Fruit fly (Drosophila melanogaster) whole organism, adult: ENCODE measurements around the gene CG11030.

ENCODE experiments used
- CG11617 ChIP-seq: fragments of 200-800 bp; sonication (Bioruptor generic); optimal IDR thresholded peaks from 2 replicates; lab custom pipeline; 2017; ENCODE audit warnings: mild to moderate bottlenecking, missing biosample characterization, missing genetic modification reagents, missing genetic modification characterization
- CG12768 ChIP-seq: fragments of 200-800 bp; sonication (Bioruptor generic); optimal IDR thresholded peaks from 2 replicates; lab custom pipeline; 2017; ENCODE audit warnings: missing biosample characterization, missing genetic modification characterization, mild to moderate bottlenecking, moderate library complexity, missing genetic modification reagents
- CG14711 ChIP-seq: fragments of 200-800 bp; sonication (Bioruptor generic); optimal IDR thresholded peaks from 2 replicates; lab custom pipeline; 2018; ENCODE audit warnings: missing biosample characterization, mild to moderate bottlenecking, missing genetic modification characterization, moderate library complexity
- CG1620 ChIP-seq: fragments of 200-800 bp; sonication (Bioruptor generic); optimal IDR thresholded peaks from 2 replicates; lab custom pipeline; 2016; ENCODE audit warnings: missing biosample characterization, missing genetic modification characterization
- CG33017 ChIP-seq: fragments of 200-800 bp; sonication (Bioruptor generic); optimal IDR thresholded peaks from 2 replicates; lab custom pipeline; 2018; ENCODE audit warnings: missing biosample characterization, mild to moderate bottlenecking, missing genetic modification characterization, moderate library complexity
- CG5204 ChIP-seq: fragments of 200-800 bp; sonication (Bioruptor generic); optimal IDR thresholded peaks from 2 replicates; lab custom pipeline; 2016; ENCODE audit warnings: missing biosample characterization, missing genetic modification characterization
- CG7101 ChIP-seq: fragments of 200-800 bp; sonication (Bioruptor generic); optimal IDR thresholded peaks from 2 replicates; lab custom pipeline; 2018; ENCODE audit warnings: missing biosample characterization, mild to moderate bottlenecking, missing genetic modification characterization, moderate library complexity
- Clk ChIP-seq: fragments of 200-800 bp; sonication (Bioruptor generic); optimal IDR thresholded peaks from 2 replicates; lab custom pipeline; 2017; ENCODE audit warnings: missing biosample characterization, missing genetic modification characterization
- Hr96 ChIP-seq: fragments of 200-800 bp; sonication (Bioruptor generic); optimal IDR thresholded peaks from 2 replicates; lab custom pipeline; 2016; ENCODE audit warnings: missing biosample characterization, missing genetic modification characterization
- Mnt ChIP-seq: fragments of 200-800 bp; sonication (Bioruptor generic); optimal IDR thresholded peaks from 2 replicates; lab custom pipeline; 2016; ENCODE audit warnings: missing biosample characterization, mild to moderate bottlenecking, missing genetic modification characterization
- bab1 ChIP-seq: fragments of 200-800 bp; sonication (Bioruptor generic); optimal IDR thresholded peaks from 3 replicates; lab custom pipeline; 2019; ENCODE audit warnings: missing biosample characterization, mild to moderate bottlenecking, missing genetic modification characterization, moderate library complexity
- cic ChIP-seq: fragments of 200-800 bp; sonication (Bioruptor generic); optimal IDR thresholded peaks from 2 replicates; lab custom pipeline; 2017; ENCODE audit warnings: missing biosample characterization, mild to moderate bottlenecking, missing genetic modification characterization, moderate library complexity
- cnc ChIP-seq, 2 experiments: fragments of >200 bp; optimal IDR thresholded peaks; 2 replicates each; lab custom pipeline; 2017
- kay ChIP-seq: fragments of 200-800 bp; sonication (Bioruptor generic); peaks from one replicate; lab custom pipeline; 2016; ENCODE audit warnings: missing biosample characterization, missing genetic modification characterization, borderline replicate concordance
- ovo ChIP-seq: fragments of 200-800 bp; sonication (Bioruptor generic); optimal IDR thresholded peaks from 2 replicates; lab custom pipeline; 2016; ENCODE audit warnings: missing biosample characterization, missing genetic modification characterization
- pad ChIP-seq: fragments of 200-800 bp; sonication (Bioruptor generic); optimal IDR thresholded peaks from 3 replicates; lab custom pipeline; 2017; ENCODE audit warnings: missing biosample characterization, missing genetic modification characterization, mild to moderate bottlenecking, moderate library complexity, missing genetic modification reagents
- tj ChIP-seq: fragments of 200-800 bp; sonication (Bioruptor generic); optimal IDR thresholded peaks from 3 replicates; lab custom pipeline; 2017; ENCODE audit warnings: missing biosample characterization, mild to moderate bottlenecking, missing genetic modification characterization, moderate library complexity

CG11030 gene

dm6 chr2L:5800388-5800748, 75.9 kb downstream of the CG11030 start:
- TF ChIP-seq CG7101 (tag; lab: Kevin White, UChicago) (no peak), CG14711 (tag; lab: Kevin White, UChicago) (no peak)

DNA sequence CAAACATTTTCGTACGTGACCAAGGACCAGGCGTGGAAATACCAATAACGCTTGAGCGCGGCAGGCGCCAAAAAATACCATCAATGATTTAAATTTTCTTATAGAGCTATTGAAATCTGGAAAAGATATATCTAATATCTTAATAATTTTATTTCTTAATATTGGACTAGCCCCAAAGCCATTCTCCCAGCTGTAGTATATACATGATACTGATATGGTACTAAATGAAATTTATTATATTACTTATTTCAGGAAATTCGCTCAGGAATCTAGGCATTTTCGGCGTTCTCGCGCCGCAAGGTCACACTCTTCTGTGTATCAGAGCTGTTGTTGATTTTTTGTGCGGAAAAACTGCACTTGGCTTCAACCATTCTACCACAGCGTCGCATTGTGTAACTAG, 77.5 kb downstream of the CG11030 start, which contains the start of the genes CG14005 and CG7239:
Gene CG14005, minus strand, starts transcription at position 50 of the 400 bp plus-strand sequence.
Gene CG7239, plus strand, starts transcription at position 295 of the 400 bp plus-strand sequence.
- TF ChIP-seq CG11617 (GFP tag; lab: Kevin White, UChicago) (no peak), cnc (optimal IDR thresholded peaks at IDR 0.05; lab: Kevin White, UChicago) (no peak), CG12768 (GFP tag; lab: Kevin White, UChicago) (no peak), Clk (GFP tag; lab: Kevin White, UChicago) (no peak), tj (GFP tag; lab: Kevin White, UChicago) (no peak)

- TF ChIP-seq Hr96 (GFP tag; lab: Kevin White, UChicago) = no peak
- TF ChIP-seq pad = no peak
- TF ChIP-seq CG5204 (GFP tag; lab: Kevin White, UChicago) = no peak
- no peak for TF ChIP-seq CG1620 (GFP tag; lab: Kevin White, UChicago)
- TF ChIP-seq CG14711 (tag; lab: Kevin White, UChicago) = no peak
- no peak for TF ChIP-seq cnc (optimal IDR thresholded peaks at IDR 0.05; lab: Kevin White, UChicago)
- TF ChIP-seq bab1 (GFP tag; lab: Kevin White, UChicago) = no peak
- no peak for TF ChIP-seq tj (GFP tag; lab: Kevin White, UChicago)
- TF ChIP-seq ovo (GFP tag; lab: Kevin White, UChicago) = no peak
- no peak for TF ChIP-seq CG7101 (tag; lab: Kevin White, UChicago)
- no peak for TF ChIP-seq Clk (GFP tag; lab: Kevin White, UChicago)
Measured at dm6 chr2L:5804077-5804476, 79.6 kb downstream of the CG11030 start.

DNA sequence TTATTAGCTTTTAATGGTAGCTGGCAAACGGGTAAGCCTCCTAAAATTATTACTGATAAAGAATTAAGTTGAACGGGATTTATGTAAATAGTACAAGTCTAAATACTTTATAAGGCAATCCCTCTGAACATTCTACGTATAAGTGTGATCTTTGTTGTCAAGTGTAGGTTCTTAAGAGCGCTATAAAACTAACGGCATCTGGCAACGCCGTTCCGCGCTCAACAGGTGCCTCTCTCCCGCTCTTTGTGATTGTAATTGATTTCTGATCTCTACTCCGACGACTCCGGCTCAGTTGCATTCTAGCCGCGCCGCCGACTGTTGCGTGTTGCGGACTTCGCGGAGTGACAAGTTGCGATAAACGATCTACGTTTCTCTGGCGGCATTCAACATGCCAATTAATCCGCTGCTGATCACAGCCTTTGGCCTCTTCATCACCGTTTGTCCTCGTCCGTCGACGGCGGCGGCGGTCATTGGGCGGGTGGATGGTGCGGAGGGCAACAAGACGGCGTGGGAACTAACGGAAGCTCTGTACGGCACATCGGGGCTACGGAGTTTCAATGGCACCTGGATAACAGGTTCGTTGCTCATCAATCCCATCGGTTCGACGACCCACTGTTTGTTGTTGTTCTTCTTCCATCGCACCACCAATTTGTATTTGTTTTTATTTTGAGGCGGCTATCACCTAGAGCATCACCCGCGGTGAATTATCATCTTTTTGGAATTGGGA, 80.8 kb downstream of the CG11030 start, which contains the start of gene CG11034:
Gene CG11034, plus strand, starts transcription at position 305 of the 727 bp plus-strand sequence.
- no peak for TF ChIP-seq tj (GFP tag; lab: Kevin White, UChicago)
- peak; percentile 21 for TF ChIP-seq Mnt (GFP tag; lab: Kevin White, UChicago)
- no peak for TF ChIP-seq CG14711 (tag; lab: Kevin White, UChicago)
- TF ChIP-seq bab1 (GFP tag; lab: Kevin White, UChicago) = peak; percentile 17
- TF ChIP-seq Hr96 (GFP tag; lab: Kevin White, UChicago) = peak; percentile 11

- TF ChIP-seq bab1 (GFP tag; lab: Kevin White, UChicago) (no peak), CG1620 (GFP tag; lab: Kevin White, UChicago) (no peak), pad (no peak), cic (no peak), CG33017 (tag; lab: Kevin White, UChicago) (no peak), tj (GFP tag; lab: Kevin White, UChicago) (no peak), Mnt (GFP tag; lab: Kevin White, UChicago) (no peak), kay (no peak), CG14711 (tag; lab: Kevin White, UChicago) (no peak), cnc (optimal IDR thresholded peaks at IDR 0.05; lab: Kevin White, UChicago) (no peak), CG7101 (tag; lab: Kevin White, UChicago) (no peak), ovo (GFP tag; lab: Kevin White, UChicago) (no peak), CG12768 (GFP tag; lab: Kevin White, UChicago) (no peak)
Measured at dm6 chr2L:5811274-5811673, 86.8 kb downstream of the CG11030 start, which contains the start of gene CG43307. TSS of gene CG43307 (plus strand) at chr2L:5811574.
